Fruit fly (Drosophila melanogaster) whole organism, embryonic: ENCODE measurements around the gene Roc1b.

Experiments
- CG10565 ChIP-seq: fragments of 200-800 bp; sonication (Bioruptor generic); optimal IDR thresholded peaks from 3 replicates; lab custom pipeline; 2016; ENCODE audit warnings: missing biosample characterization, mild to moderate bottlenecking, missing genetic modification characterization
- CG11093 ChIP-seq: fragments of 200-800 bp; sonication (Bioruptor generic); IDR thresholded peaks from 3 replicates; pipeline ENCODE4 v1.3.6; 2022; ENCODE audit warnings: missing biosample characterization, missing genetic modification characterization
- CG12391 ChIP-seq: fragments of 200-800 bp; sonication (Bioruptor generic); optimal IDR thresholded peaks from 3 replicates; lab custom pipeline; 2018; ENCODE audit warnings: missing biosample characterization, mild to moderate bottlenecking, missing genetic modification characterization, moderate library complexity
- CG14441 ChIP-seq: fragments of 200-800 bp; sonication (Bioruptor generic); IDR thresholded peaks from 2 replicates; pipeline ENCODE4 v1.3.6; 2022; ENCODE audit warnings: missing biosample characterization, missing genetic modification characterization
- CG14667 ChIP-seq: fragments of 200-800 bp; sonication (Bioruptor generic); IDR thresholded peaks from 2 replicates; pipeline ENCODE4 v1.3.6; 2022; ENCODE audit warnings: missing biosample characterization, missing genetic modification characterization
- CG15011 ChIP-seq: fragments of 200-800 bp; sonication (Bioruptor generic); optimal IDR thresholded peaks from 3 replicates; lab custom pipeline; 2018; ENCODE audit warnings: missing biosample characterization, mild to moderate bottlenecking, missing genetic modification characterization
- CG17359 ChIP-seq: fragments of 200-800 bp; sonication (Bioruptor generic); optimal IDR thresholded peaks from 3 replicates; lab custom pipeline; 2018; ENCODE audit warnings: missing biosample characterization, mild to moderate bottlenecking, missing genetic modification characterization, moderate library complexity
- CG17361 ChIP-seq: fragments of 200-800 bp; sonication (Bioruptor generic); IDR thresholded peaks from 3 replicates; pipeline ENCODE4 v1.3.6; 2022; ENCODE audit warnings: missing biosample characterization, missing genetic modification characterization
- CG17912 ChIP-seq: fragments of 200-800 bp; sonication (Bioruptor generic); optimal IDR thresholded peaks from 2 replicates; lab custom pipeline; 2018; ENCODE audit warnings: missing biosample characterization, mild to moderate bottlenecking, missing genetic modification characterization
- CG18011 ChIP-seq: fragments of 200-800 bp; sonication (Bioruptor generic); optimal IDR thresholded peaks from 2 replicates; lab custom pipeline; 2017; ENCODE audit warnings: missing biosample characterization, missing genetic modification characterization, mild to moderate bottlenecking, moderate library complexity, missing genotype
- CG31224 ChIP-seq: fragments of 200-800 bp; sonication (Bioruptor generic); IDR thresholded peaks from 2 replicates; pipeline ENCODE4 v1.3.6; 2022; ENCODE audit warnings: missing biosample characterization, missing genetic modification characterization
- CG42726 ChIP-seq: fragments of 200-800 bp; sonication (Bioruptor generic); IDR thresholded peaks from 2 replicates; pipeline ENCODE4 v1.3.6; 2022; ENCODE audit warnings: missing biosample characterization, missing genetic modification characterization; ENCODE audit not compliant: partially characterized antibody
- CG6272 ChIP-seq: fragments of 200-800 bp; sonication (Bioruptor generic); IDR thresholded peaks from 2 replicates; pipeline ENCODE4 v1.3.6; 2022; ENCODE audit warnings: missing biosample characterization, missing genetic modification characterization
- CG6791 ChIP-seq: fragments of 200-800 bp; sonication (Bioruptor generic); IDR thresholded peaks from 3 replicates; pipeline ENCODE4 v1.3.6; 2022; ENCODE audit warnings: missing biosample characterization, missing genetic modification characterization; ENCODE audit not compliant: partially characterized antibody
- CG7372 ChIP-seq: fragments of 200-800 bp; sonication (Bioruptor generic); IDR thresholded peaks from 2 replicates; pipeline ENCODE4 v1.3.6; 2022; ENCODE audit warnings: missing biosample characterization, missing genetic modification characterization
- CG8089 ChIP-seq: fragments of 200-800 bp; sonication (Bioruptor generic); optimal IDR thresholded peaks from 3 replicates; lab custom pipeline; 2016; ENCODE audit warnings: missing biosample characterization, missing genetic modification characterization
- Fer1 ChIP-seq: fragments of 200-800 bp; sonication (Bioruptor generic); optimal IDR thresholded peaks from 2 replicates; lab custom pipeline; 2017; ENCODE audit warnings: missing biosample characterization, mild to moderate bottlenecking, missing genetic modification characterization
- HLH54F ChIP-seq: fragments of 200-800 bp; sonication (Bioruptor generic); optimal IDR thresholded peaks from 3 replicates; lab custom pipeline; 2016; ENCODE audit warnings: missing biosample characterization, missing genetic modification characterization
- HmgD ChIP-seq: fragments of 200-800 bp; sonication (Bioruptor generic); optimal IDR thresholded peaks from 3 replicates; lab custom pipeline; 2016; ENCODE audit warnings: missing biosample characterization, missing genetic modification characterization
- Lpt ChIP-seq: fragments of >200 bp; optimal IDR thresholded peaks from 2 replicates; lab custom pipeline; 2018; ENCODE audit warnings: missing biosample characterization, missing genetic modification characterization
- Meics ChIP-seq: fragments of 200-800 bp; sonication (Bioruptor generic); optimal IDR thresholded peaks from 2 replicates; lab custom pipeline; 2017; ENCODE audit warnings: missing biosample characterization, mild to moderate bottlenecking, missing genetic modification characterization
- Oli ChIP-seq: fragments of 200-800 bp; sonication (Bioruptor generic); optimal IDR thresholded peaks from 2 replicates; lab custom pipeline; 2018; ENCODE audit warnings: missing biosample characterization, mild to moderate bottlenecking, missing genetic modification characterization, moderate library complexity
- Optix ChIP-seq: fragments of 200-800 bp; sonication (Bioruptor generic); IDR thresholded peaks from 3 replicates; pipeline ENCODE4 v1.3.6; 2022; ENCODE audit warnings: missing biosample characterization, missing genetic modification characterization
- Sry-β ChIP-seq: fragments of 200-800 bp; sonication (Bioruptor generic); optimal IDR thresholded peaks from 2 replicates; lab custom pipeline; 2018; ENCODE audit warnings: missing biosample characterization, mild to moderate bottlenecking, missing genetic modification characterization, moderate library complexity
- bigmax ChIP-seq: fragments of 200-800 bp; sonication (Bioruptor generic); optimal IDR thresholded peaks from 2 replicates; lab custom pipeline; 2018; ENCODE audit warnings: missing biosample characterization, mild to moderate bottlenecking, missing genetic modification characterization
- cas ChIP-seq: fragments of 200-800 bp; sonication (Bioruptor generic); IDR thresholded peaks from 2 replicates; pipeline ENCODE4 v1.3.6; 2022; ENCODE audit warnings: missing biosample characterization, missing genetic modification characterization
- chif ChIP-seq, 2 experiments: fragments of 200-800 bp; sonication (Bioruptor generic); optimal IDR thresholded peaks; 3 replicates each; lab custom pipeline; 2016; ENCODE audit warnings: missing biosample characterization in 2 of 2, missing genetic modification characterization in 2 of 2
- chm ChIP-seq: fragments of 200-800 bp; sonication (Bioruptor generic); IDR thresholded peaks from 2 replicates; pipeline ENCODE4 v1.3.6; 2022; ENCODE audit warnings: missing biosample characterization, missing genetic modification characterization
- corto ChIP-seq: fragments of 200-800 bp; sonication (Bioruptor generic); optimal IDR thresholded peaks from 2 replicates; lab custom pipeline; 2016; ENCODE audit warnings: missing biosample characterization, mild to moderate bottlenecking, missing genetic modification characterization, moderate library complexity
- dm ChIP-seq: fragments of 200-800 bp; sonication (Bioruptor generic); optimal IDR thresholded peaks from 3 replicates; lab custom pipeline; 2016; ENCODE audit warnings: missing biosample characterization, missing genetic modification characterization
- fd96Cb ChIP-seq: fragments of 200-800 bp; sonication (Bioruptor generic); optimal IDR thresholded peaks from 2 replicates; lab custom pipeline; 2018; ENCODE audit warnings: missing biosample characterization, mild to moderate bottlenecking, missing genetic modification characterization, moderate library complexity
- gcm ChIP-seq: fragments of 200-800 bp; sonication (Bioruptor generic); optimal IDR thresholded peaks from 2 replicates; lab custom pipeline; 2019; ENCODE audit warnings: missing biosample characterization, mild to moderate bottlenecking, missing genetic modification characterization, moderate library complexity
- gcm2 ChIP-seq: fragments of 200-800 bp; sonication (Bioruptor generic); optimal IDR thresholded peaks from 2 replicates; lab custom pipeline; 2016; ENCODE audit warnings: missing biosample characterization, missing genetic modification characterization
- grau ChIP-seq: fragments of 200-800 bp; optimal IDR thresholded peaks from 3 replicates; lab custom pipeline; 2019; ENCODE audit warnings: missing biosample characterization, mild to moderate bottlenecking, missing genetic modification characterization, moderate library complexity
- kay ChIP-seq: fragments of 200-800 bp; sonication (Bioruptor generic); optimal IDR thresholded peaks from 2 replicates; lab custom pipeline; 2016; ENCODE audit warnings: missing biosample characterization, missing genetic modification characterization
- kni ChIP-seq: fragments of 200-800 bp; sonication (Bioruptor generic); optimal IDR thresholded peaks from 3 replicates; lab custom pipeline; 2017; ENCODE audit warnings: mild to moderate bottlenecking, missing biosample characterization, missing genetic modification reagents, missing genetic modification characterization
- mirr ChIP-seq: fragments of 200-800 bp; sonication (Bioruptor generic); optimal IDR thresholded peaks from 3 replicates; lab custom pipeline; 2018; ENCODE audit warnings: missing biosample characterization, mild to moderate bottlenecking, missing genetic modification characterization
- nerfin-1 ChIP-seq: fragments of 200-800 bp; sonication (Bioruptor generic); optimal IDR thresholded peaks from 3 replicates; lab custom pipeline; 2019; ENCODE audit warnings: missing biosample characterization, mild to moderate bottlenecking, missing genetic modification characterization, moderate library complexity
- nom ChIP-seq: fragments of 200-800 bp; sonication (Bioruptor generic); optimal IDR thresholded peaks from 2 replicates; lab custom pipeline; 2017; ENCODE audit warnings: missing biosample characterization, missing genetic modification characterization, mild to moderate bottlenecking, moderate library complexity, missing genetic modification reagents
- onecut ChIP-seq: fragments of 200-800 bp; sonication (Bioruptor generic); IDR thresholded peaks from 2 replicates; pipeline ENCODE4 v1.3.6; 2022; ENCODE audit warnings: missing biosample characterization, missing genetic modification characterization
- p53 ChIP-seq: fragments of 200-800 bp; sonication (Bioruptor generic); optimal IDR thresholded peaks from 2 replicates; lab custom pipeline; 2016; ENCODE audit warnings: missing biosample characterization, missing genetic modification characterization
- pfk ChIP-seq: fragments of 200-800 bp; sonication (Bioruptor generic); optimal IDR thresholded peaks from 2 replicates; lab custom pipeline; 2018; ENCODE audit warnings: missing biosample characterization, mild to moderate bottlenecking, missing genetic modification characterization, moderate library complexity
- ro ChIP-seq: fragments of 200-800 bp; sonication (Bioruptor generic); IDR thresholded peaks from 2 replicates; pipeline ENCODE4 v1.3.6; 2022; ENCODE audit warnings: missing biosample characterization, missing genetic modification characterization
- slbo ChIP-seq: fragments of 200-800 bp; sonication (Bioruptor generic); IDR thresholded peaks from 2 replicates; pipeline ENCODE4 v1.3.6; 2022; ENCODE audit warnings: missing biosample characterization, missing genetic modification characterization
- sna ChIP-seq: fragments of 200-800 bp; sonication (Bioruptor generic); IDR thresholded peaks from 2 replicates; pipeline ENCODE4 v1.3.6; 2022; ENCODE audit warnings: missing biosample characterization, missing genetic modification characterization; ENCODE audit not compliant: partially characterized antibody
- unpg ChIP-seq: fragments of 200-800 bp; sonication (Bioruptor generic); optimal IDR thresholded peaks from 3 replicates; lab custom pipeline; 2018; ENCODE audit warnings: missing biosample characterization, mild to moderate bottlenecking, missing genetic modification characterization, moderate library complexity
- usp ChIP-seq: fragments of >200 bp; optimal IDR thresholded peaks from 2 replicates; lab custom pipeline; 2017; ENCODE audit warnings: missing biosample characterization, missing genetic modification characterization
- wek ChIP-seq: fragments of 200-800 bp; sonication (Bioruptor generic); optimal IDR thresholded peaks from 3 replicates; lab custom pipeline; 2018; ENCODE audit warnings: missing biosample characterization, mild to moderate bottlenecking, missing genetic modification characterization, moderate library complexity
- z ChIP-seq: fragments of 200-800 bp; sonication (Bioruptor generic); IDR thresholded peaks from 3 replicates; pipeline ENCODE4 v1.3.6; 2022; ENCODE audit warnings: missing biosample characterization, missing genetic modification characterization

The Roc1b gene

DNA sequence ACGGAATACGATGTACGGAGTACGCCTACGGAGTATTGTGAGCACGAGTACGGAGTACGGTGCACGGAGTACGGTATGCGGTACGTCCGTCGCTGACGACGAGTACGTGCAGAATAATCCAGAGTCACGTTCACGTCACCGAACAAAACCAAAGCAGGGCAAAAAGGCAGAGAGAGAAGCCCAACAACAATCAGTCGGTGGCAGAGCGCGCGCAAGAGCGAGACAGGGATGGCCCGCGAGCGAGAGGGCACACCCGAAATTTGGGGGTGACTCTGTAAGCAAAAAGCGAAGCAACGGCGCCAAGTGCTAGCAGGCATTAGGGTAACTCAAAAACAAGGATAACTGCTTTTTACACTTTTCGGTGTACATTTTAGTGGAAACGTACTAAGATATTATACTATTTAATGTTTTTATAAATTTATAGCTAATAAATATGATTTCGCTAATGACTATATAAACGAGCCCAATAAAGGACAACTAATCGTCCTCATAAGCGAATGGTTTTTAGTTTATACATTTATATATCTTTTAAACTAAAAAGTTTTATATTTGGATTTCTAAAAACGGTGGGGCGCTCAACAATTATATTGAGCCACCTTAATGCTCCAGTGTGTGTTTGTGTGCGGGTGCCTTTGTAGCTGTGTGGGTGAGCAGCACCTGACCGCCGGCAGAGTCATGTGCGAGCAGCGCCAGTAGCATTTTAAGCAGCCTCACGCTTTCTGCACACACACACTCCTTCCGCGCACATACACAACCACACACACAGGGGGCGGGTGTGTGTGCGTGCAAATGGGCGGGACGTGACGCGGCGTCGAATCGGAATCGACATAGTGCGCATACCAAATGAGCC, 19.7 kb downstream of the Roc1b start (continued):
- peak; percentile 29 for TF ChIP-seq CG17912 (GFP tag; lab: Kevin White, UChicago)
- TF ChIP-seq unpg, result peak; percentile 95
- peak; percentile 94 for TF ChIP-seq CG12391 (tag; lab: Kevin White, UChicago)
- no peak for TF ChIP-seq z (GFP tag; lab: Robert Waterston, UW)
- TF ChIP-seq grau (tag; lab: Kevin White, UChicago), result peak; percentile 93
- peak; percentile 27; the same call in 1 of the 2 replicates for TF ChIP-seq cas (GFP tag; lab: Robert Waterston, UW)
- TF ChIP-seq CG42726 (GFP tag; lab: Robert Waterston, UW), result no peak
- peak; percentile 95 for TF ChIP-seq Meics (GFP tag; lab: Kevin White, UChicago)
- TF ChIP-seq pfk (GFP tag; lab: Kevin White, UChicago), result peak; percentile 28
- TF ChIP-seq CG15011 (GFP tag; lab: Kevin White, UChicago), result peak; percentile 83
- TF ChIP-seq usp (GFP tag; lab: Kevin White, UChicago), result no peak
- TF ChIP-seq CG31224 (GFP tag; lab: Robert Waterston, UW), result peak; percentile 45
- peak; percentile 92 for TF ChIP-seq fd96Cb (tag; lab: Kevin White, UChicago)
- TF ChIP-seq HLH54F (GFP tag; lab: Kevin White, UChicago), result no peak
- TF ChIP-seq sna, result no peak
- peak; percentile 85 for TF ChIP-seq nerfin-1 (tag; lab: Kevin White, UChicago)
- peak; percentile 96 for TF ChIP-seq CG17361 (GFP tag; lab: Robert Waterston, UW)
- peak; percentile 63; the same call in 1 of the 2 replicates for TF ChIP-seq CG14441 (GFP tag; lab: Robert Waterston, UW)
- TF ChIP-seq CG11093, result peak; percentile 64
- peak; percentile 54 for TF ChIP-seq CG10565 (GFP tag; lab: Kevin White, UChicago)
- no peak for TF ChIP-seq Lpt
- peak; percentile 50 for TF ChIP-seq ro (GFP tag; lab: Robert Waterston, UW)
- TF ChIP-seq Sry-β, result peak; percentile 35
- TF ChIP-seq CG18011 (GFP tag; lab: Kevin White, UChicago), result peak; percentile 78
- no peak for TF ChIP-seq Optix (GFP tag; lab: Robert Waterston, UW)
- peak; percentile 57 for TF ChIP-seq CG14667 (GFP tag; lab: Robert Waterston, UW)
- TF ChIP-seq bigmax (GFP tag; lab: Kevin White, UChicago), result peak; percentile 19
- TF ChIP-seq nom (GFP tag; lab: Kevin White, UChicago), result no peak
- peak; percentile 33 for TF ChIP-seq kay (GFP tag; lab: Kevin White, UChicago)
- TF ChIP-seq CG8089 (GFP tag; lab: Kevin White, UChicago), result no peak
- TF ChIP-seq p53 (GFP tag; lab: Kevin White, UChicago), result no peak
- no peak for TF ChIP-seq corto (GFP tag; lab: Kevin White, UChicago)
- TF ChIP-seq gcm2, result no peak
- no peak for TF ChIP-seq chif (GFP tag; optimal IDR thresholded peaks at IDR 0.05; lab: Kevin White, UChicago)
- TF ChIP-seq kni (GFP tag; lab: Kevin White, UChicago), result peak; percentile 26
- TF ChIP-seq Fer1 (GFP tag; lab: Kevin White, UChicago), result peak; percentile 97
- TF ChIP-seq chm (GFP tag; lab: Robert Waterston, UW), result no peak
- TF ChIP-seq wek, result peak; percentile 34
- peak; percentile 94 for TF ChIP-seq Oli (tag; lab: Kevin White, UChicago)
- TF ChIP-seq gcm, result peak; percentile 92
- TF ChIP-seq CG7372 (GFP tag; lab: Robert Waterston, UW), result peak; percentile 70
- TF ChIP-seq CG6272, result 0 out of 2 replicates have a peak, but pooled peaks have one; percentile 15
- TF ChIP-seq slbo (GFP tag; lab: Robert Waterston, UW), result peak; percentile 75
- no peak for TF ChIP-seq CG6791 (GFP tag; lab: Robert Waterston, UW)
- peak; percentile 71 for TF ChIP-seq onecut (GFP tag; lab: Robert Waterston, UW)
- TF ChIP-seq mirr (GFP tag; lab: Kevin White, UChicago), result no peak
- TF ChIP-seq HmgD, result no peak
- no peak for TF ChIP-seq dm (GFP tag; lab: Kevin White, UChicago)
- TF ChIP-seq CG17359 (tag; lab: Kevin White, UChicago), result peak; percentile 91
